Fruit fly (Drosophila melanogaster): Measurements from ENCODE around the gene CG16753.
A peak's percentile ranks its signal among the peaks of the same experiment; 100 is the strongest.

CG16753 gene

dm6 chr3L:3060054-3060979 is 5.4 kb downstream of the CG16753 start (continued):
- TF ChIP-seq Blimp-1 (GFP tag; optimal IDR thresholded peaks at IDR 0.05) (peak; percentile 97), topi (GFP tag; optimal IDR thresholded peaks at IDR 0.05) (peak; percentile 100), svp (GFP tag) (peak; percentile 100), Lpt (GFP tag; optimal IDR thresholded peaks at IDR 0.05) (peak; percentile 99), CG6163 (GFP tag; IDR thresholded peaks at IDR 0.05) (peak; percentile 100), eg (GFP tag; IDR thresholded peaks at IDR 0.05) (peak; percentile 100), CG16779 (tag; optimal IDR thresholded peaks at IDR 0.05) (peak; percentile 98), Gug (GFP tag; IDR thresholded peaks at IDR 0.05) (peak; percentile 100), achi (GFP tag; optimal IDR thresholded peaks at IDR 0.05) (peak; percentile 99), CG6854 (GFP tag; optimal IDR thresholded peaks at IDR 0.05) (peak; percentile 98), CG10669 (GFP tag; optimal IDR thresholded peaks at IDR 0.05) (peak; percentile 99), CG4318 (GFP tag; optimal IDR thresholded peaks at IDR 0.05) (peak; percentile 100), fd59A (GFP tag; optimal IDR thresholded peaks at IDR 0.05) (peak; percentile 99), CG34406 (GFP tag; optimal IDR thresholded peaks at IDR 0.05) (peak; percentile 100), Hr38 (GFP tag; optimal IDR thresholded peaks at IDR 0.05) (peak; percentile 99), CG32006 (GFP tag; optimal IDR thresholded peaks at IDR 0.05) (peak; percentile 100), spab (GFP tag; optimal IDR thresholded peaks at IDR 0.05) (peak; percentile 99), Sox102F (GFP tag; optimal IDR thresholded peaks at IDR 0.05) (peak; percentile 100), Ets96B (tag; optimal IDR thresholded peaks at IDR 0.05) (peak; percentile 99), net (GFP tag; optimal IDR thresholded peaks at IDR 0.05) (peak; percentile 100), dsx (GFP tag; optimal IDR thresholded peaks at IDR 0.05; ENCODE audit: poor library complexity, severe bottlenecking) (peak; percentile 96)

dm6 chr3L:3069774-3070173 is 14.9 kb downstream of the CG16753 start:
- peak in 1 of 2 experiments; percentile 26 for TF ChIP-seq ss (GFP tag; optimal IDR thresholded peaks at IDR 0.05)
- TF ChIP-seq CG6163 (GFP tag; IDR thresholded peaks at IDR 0.05): 0 out of 3 replicates have a peak, but pooled peaks have one; percentile 11
- peak; percentile 46 for TF ChIP-seq vri (GFP tag; optimal IDR thresholded peaks at IDR 0.05)
- no peak for TF ChIP-seq CG31627 (GFP tag; optimal IDR thresholded peaks at IDR 0.05)
- TF ChIP-seq Sox14 (GFP tag; optimal IDR thresholded peaks at IDR 0.05): peak; percentile 15
- peak; percentile 53 for TF ChIP-seq fkh (GFP tag; optimal IDR thresholded peaks at IDR 0.05)
- TF ChIP-seq CG8119 (GFP tag; IDR thresholded peaks at IDR 0.05): no peak
- no peak for TF ChIP-seq fd59A (GFP tag; optimal IDR thresholded peaks at IDR 0.05)
- TF ChIP-seq esn (GFP tag; optimal IDR thresholded peaks at IDR 0.05): no peak
- peak; percentile 4 for TF ChIP-seq Eip78C (GFP tag)
- 0 out of 2 replicates have a peak, but pooled peaks have one; percentile 9 for TF ChIP-seq CG15336 (GFP tag; IDR thresholded peaks at IDR 0.05)
- TF ChIP-seq svp (GFP tag): peak; percentile 31

DNA sequence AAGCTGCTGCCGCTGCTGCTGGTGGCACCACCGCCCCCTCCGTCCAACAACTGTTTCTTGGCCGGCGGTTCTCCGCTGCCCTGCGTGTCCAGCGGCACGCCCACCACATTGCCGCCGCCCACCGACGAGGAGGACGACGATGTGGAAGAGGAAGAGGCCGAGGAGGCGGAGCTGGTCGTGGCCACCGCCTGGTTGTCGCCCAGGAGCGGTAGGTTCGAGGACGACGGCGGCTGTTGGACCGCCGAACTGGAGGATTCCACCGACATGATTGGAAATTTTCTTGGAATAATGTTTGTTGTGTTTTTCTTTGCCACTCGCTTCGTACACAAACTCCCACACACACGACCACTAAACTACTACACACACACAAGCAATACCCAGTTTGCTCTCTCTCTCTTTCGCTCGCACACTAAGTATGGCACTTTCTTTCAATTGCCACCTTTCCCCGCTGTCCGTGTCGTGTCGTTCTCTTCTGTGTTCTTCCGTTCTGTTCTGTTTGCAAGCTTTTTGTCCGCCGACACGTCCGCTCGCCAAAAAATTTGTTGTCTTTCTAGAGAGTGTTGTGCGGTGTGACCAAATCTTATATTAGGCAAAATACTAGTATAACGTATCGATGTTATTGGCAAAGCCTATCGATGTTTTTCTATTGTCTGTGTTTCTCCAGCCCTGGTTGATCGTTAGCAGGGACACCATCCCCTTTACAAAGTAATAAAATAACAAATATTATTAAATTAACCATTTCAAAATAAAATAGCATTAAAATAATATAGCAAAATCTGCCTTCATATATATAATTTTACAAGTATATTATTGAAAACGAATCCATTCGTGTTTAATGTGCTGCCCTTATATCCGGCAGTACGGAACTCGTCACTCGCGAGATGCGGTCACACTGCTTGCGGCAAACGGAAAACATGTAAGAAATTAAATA is 15.7 kb downstream of the CG16753 start, which contains the start of the genes CG32486 and PAN3:
CG32486 (minus strand) TSS at position 566 of the 931 bp plus-strand sequence.
PAN3 (plus strand) TSS at position 860 of the 931 bp plus-strand sequence.
- TF ChIP-seq CG15336 (GFP tag; IDR thresholded peaks at IDR 0.05): peak; percentile 64; the same call in 1 of the 2 replicates
- no peak for TF ChIP-seq CG6276 (GFP tag; optimal IDR thresholded peaks at IDR 0.05)
- TF ChIP-seq pdm3 (GFP tag; optimal IDR thresholded peaks at IDR 0.05): no peak
- no peak for TF ChIP-seq CG8632 (GFP tag; optimal IDR thresholded peaks at IDR 0.05)
- peak; percentile 96 for TF ChIP-seq dsx (GFP tag; optimal IDR thresholded peaks at IDR 0.05; ENCODE audit: poor library complexity, severe bottlenecking)
- TF ChIP-seq CG8119 (GFP tag; IDR thresholded peaks at IDR 0.05): peak; percentile 32; the same call in 1 of the 3 replicates
- peak; percentile 43 to 65 for TF ChIP-seq ss (GFP tag; optimal IDR thresholded peaks at IDR 0.05)
- TF ChIP-seq topi (GFP tag; optimal IDR thresholded peaks at IDR 0.05): peak; percentile 11
- peak; percentile 65 for TF ChIP-seq net (GFP tag; optimal IDR thresholded peaks at IDR 0.05)
- TF ChIP-seq CG6808 (GFP tag; optimal IDR thresholded peaks at IDR 0.05): no peak
- peak; percentile 78 for TF ChIP-seq Eip78C (GFP tag)
- TF ChIP-seq CG4318 (GFP tag; optimal IDR thresholded peaks at IDR 0.05): no peak
- peak; percentile 47; the same call in 2 of the 3 replicates for TF ChIP-seq eg (GFP tag; IDR thresholded peaks at IDR 0.05)
- TF ChIP-seq dac (GFP tag; optimal IDR thresholded peaks at IDR 0.05): no peak
- TF ChIP-seq cyc (GFP tag; optimal IDR thresholded peaks at IDR 0.05): no peak
- peak; percentile 52 for TF ChIP-seq fd85E (GFP tag; optimal IDR thresholded peaks at IDR 0.05)
- TF ChIP-seq CG1621 (tag; optimal IDR thresholded peaks at IDR 0.05): peak; percentile 99
- TF ChIP-seq Hr4 (GFP tag; optimal IDR thresholded peaks at IDR 0.05): no peak
- TF ChIP-seq CG11902 (GFP tag; optimal IDR thresholded peaks at IDR 0.05): no peak
- TF ChIP-seq CG11762 (GFP tag; optimal IDR thresholded peaks at IDR 0.05; ENCODE audit: insufficient read depth): no peak
- no peak for TF ChIP-seq lz (GFP tag; optimal IDR thresholded peaks at IDR 0.05)
- peak; percentile 56 for TF ChIP-seq CG6854 (GFP tag; optimal IDR thresholded peaks at IDR 0.05)
- TF ChIP-seq Sox102F (GFP tag; optimal IDR thresholded peaks at IDR 0.05): no peak

All from whole organism, prepupa.